Worm (Caenorhabditis elegans): Measurements from ENCODE around the gene gcn-2.
"Not testable (repeated sequence)": the region's sequence is repeated elsewhere in the genome, so short reads cannot be mapped to it uniquely, and the experiment has no call there.

Gene gcn-2

ce11 chrII:13080607-13081006 lies 3.4 kb upstream of the gcn-2 start, which contains the start of gene Y81G3A.2:
TSS of gene Y81G3A.2 (plus strand) at chrII:13080907.
- TF ChIP-seq unc-62 (GFP tag; optimal IDR thresholded peaks at IDR 0.05), result not testable (repeated sequence)

ce11 chrII:13082403-13082802 lies 1.6 kb upstream of the gcn-2 start, which contains the start of gene Y81G3A.6:
TSS of gene Y81G3A.6 (minus strand) at chrII:13082503.
- not testable (repeated sequence) for TF ChIP-seq unc-62 (GFP tag; optimal IDR thresholded peaks at IDR 0.05)

ce11 chrII:13085951-13086350 lies 2.0 kb downstream of the gcn-2 start:
- TF ChIP-seq unc-62 (GFP tag; optimal IDR thresholded peaks at IDR 0.05), result no peak

- TF ChIP-seq unc-62 (GFP tag; optimal IDR thresholded peaks at IDR 0.05), result no peak
Measured at ce11 chrII:13091123-13091522, 7.2 kb downstream of the gcn-2 start, which contains the start of gene Y81G3A.4. TSS of gene Y81G3A.4 (plus strand) at chrII:13091423.

ce11 chrII:13091857-13092256 lies 7.9 kb downstream of the gcn-2 start:
- no peak for TF ChIP-seq unc-62 (GFP tag; optimal IDR thresholded peaks at IDR 0.05)

- TF ChIP-seq unc-62 (GFP tag; optimal IDR thresholded peaks at IDR 0.05), result no peak
Measured at ce11 chrII:13096345-13096744, 12.4 kb downstream of the gcn-2 start.

- TF ChIP-seq unc-62 (GFP tag; optimal IDR thresholded peaks at IDR 0.05), result no peak
Measured at ce11 chrII:13098175-13098574, 14.2 kb downstream of the gcn-2 start, which contains the start of gene col-86. TSS of gene col-86 (minus strand) at chrII:13098275.

- TF ChIP-seq unc-62 (GFP tag; optimal IDR thresholded peaks at IDR 0.05), result no peak
Measured at ce11 chrII:13107719-13108118, 23.8 kb downstream of the gcn-2 start, which contains the start of gene pqn-32. TSS of gene pqn-32 (plus strand) at chrII:13108019.

ce11 chrII:13116710-13117109 lies 32.7 kb downstream of the gcn-2 start, which contains the start of gene rict-1:
TSS of gene rict-1 (minus strand) at chrII:13116810.
- no peak for TF ChIP-seq unc-62 (GFP tag; optimal IDR thresholded peaks at IDR 0.05)

ce11 chrII:13117135-13117534 lies 33.2 kb downstream of the gcn-2 start, which contains the start of gene gfm-1:
TSS of gene gfm-1 (plus strand) at chrII:13117483.
- no peak for TF ChIP-seq unc-62 (GFP tag; optimal IDR thresholded peaks at IDR 0.05)

- TF ChIP-seq unc-62 (GFP tag; optimal IDR thresholded peaks at IDR 0.05), result no peak
Measured at ce11 chrII:13122720-13123119, 38.8 kb downstream of the gcn-2 start, which contains the start of gene bath-45. TSS of gene bath-45 (plus strand) at chrII:13123020.

ce11 chrII:13129602-13130001 lies 45.6 kb downstream of the gcn-2 start, which contains the start of gene F29C12.6:
TSS of gene F29C12.6 (plus strand) at chrII:13129902.
- no peak for TF ChIP-seq unc-62 (GFP tag; optimal IDR thresholded peaks at IDR 0.05)

- TF ChIP-seq unc-62 (GFP tag; optimal IDR thresholded peaks at IDR 0.05), result no peak
Measured at ce11 chrII:13130576-13130975, 46.6 kb downstream of the gcn-2 start.

- TF ChIP-seq unc-62 (GFP tag; optimal IDR thresholded peaks at IDR 0.05), result no peak
Measured at ce11 chrII:13139573-13139972, 55.6 kb downstream of the gcn-2 start.
